Fruit fly (Drosophila melanogaster) S2 (cell line): Measurements from ENCODE around the gene Pex3.

Experiments
- CG8478 ChIP-seq: fragments of >200 bp; optimal IDR thresholded peaks from 2 replicates; lab custom pipeline; 2018
- CTCF ChIP-seq, 2 experiments: fragments of >200 bp; optimal IDR thresholded peaks; 2 replicates each; lab custom pipeline; 2018

DNA sequence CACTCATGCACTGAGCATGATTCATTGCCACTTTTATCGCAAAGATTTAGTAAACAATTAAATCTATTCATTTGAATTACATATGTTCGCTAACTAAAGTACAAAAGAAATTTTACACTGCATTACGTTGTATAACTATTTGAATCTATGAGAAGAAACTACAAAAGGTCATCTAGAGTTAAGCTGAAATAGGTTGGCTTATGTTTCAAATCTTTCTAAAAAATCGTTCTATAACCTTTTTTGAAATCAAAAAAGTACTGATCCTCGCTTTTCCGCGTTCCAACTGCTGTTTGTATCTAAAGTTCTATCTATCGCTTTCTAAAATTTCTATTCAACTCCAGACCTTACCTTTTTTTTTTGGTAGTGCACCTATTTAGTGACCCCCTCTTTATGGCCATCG, 18.4 kb upstream of the Pex3 start:
- TF ChIP-seq CTCF (optimal IDR thresholded peaks at IDR 0.05; lab: Kevin White, UChicago) (no peak), CG8478 (lab: Kevin White, UChicago) (no peak)
